Fruit fly (Drosophila melanogaster) whole organism, adult: ENCODE measurements around the gene CG13077.

Source experiments
- CG11617 ChIP-seq: fragments of 200-800 bp; sonication (Bioruptor generic); optimal IDR thresholded peaks from 2 replicates; lab custom pipeline; 2017; ENCODE audit warnings: mild to moderate bottlenecking, missing biosample characterization, missing genetic modification reagents, missing genetic modification characterization
- CG12768 ChIP-seq: fragments of 200-800 bp; sonication (Bioruptor generic); optimal IDR thresholded peaks from 2 replicates; lab custom pipeline; 2017; ENCODE audit warnings: missing biosample characterization, missing genetic modification characterization, mild to moderate bottlenecking, moderate library complexity, missing genetic modification reagents
- CG14711 ChIP-seq: fragments of 200-800 bp; sonication (Bioruptor generic); optimal IDR thresholded peaks from 2 replicates; lab custom pipeline; 2018; ENCODE audit warnings: missing biosample characterization, mild to moderate bottlenecking, missing genetic modification characterization, moderate library complexity
- CG1620 ChIP-seq: fragments of 200-800 bp; sonication (Bioruptor generic); optimal IDR thresholded peaks from 2 replicates; lab custom pipeline; 2016; ENCODE audit warnings: missing biosample characterization, missing genetic modification characterization
- CG33017 ChIP-seq: fragments of 200-800 bp; sonication (Bioruptor generic); optimal IDR thresholded peaks from 2 replicates; lab custom pipeline; 2018; ENCODE audit warnings: missing biosample characterization, mild to moderate bottlenecking, missing genetic modification characterization, moderate library complexity
- CG5204 ChIP-seq: fragments of 200-800 bp; sonication (Bioruptor generic); optimal IDR thresholded peaks from 2 replicates; lab custom pipeline; 2016; ENCODE audit warnings: missing biosample characterization, missing genetic modification characterization
- CG7045 ChIP-seq: fragments of 200-800 bp; sonication (Bioruptor generic); optimal IDR thresholded peaks from 2 replicates; lab custom pipeline; 2017; ENCODE audit warnings: missing biosample characterization, mild to moderate bottlenecking, missing genetic modification characterization
- CG7101 ChIP-seq: fragments of 200-800 bp; sonication (Bioruptor generic); optimal IDR thresholded peaks from 2 replicates; lab custom pipeline; 2018; ENCODE audit warnings: missing biosample characterization, mild to moderate bottlenecking, missing genetic modification characterization, moderate library complexity
- Clk ChIP-seq: fragments of 200-800 bp; sonication (Bioruptor generic); optimal IDR thresholded peaks from 2 replicates; lab custom pipeline; 2017; ENCODE audit warnings: missing biosample characterization, missing genetic modification characterization
- Crg-1 ChIP-seq: fragments of 200-800 bp; sonication (Bioruptor generic); optimal IDR thresholded peaks from 2 replicates; lab custom pipeline; 2016; ENCODE audit warnings: missing biosample characterization, missing genetic modification characterization
- Hr96 ChIP-seq: fragments of 200-800 bp; sonication (Bioruptor generic); optimal IDR thresholded peaks from 2 replicates; lab custom pipeline; 2016; ENCODE audit warnings: missing biosample characterization, missing genetic modification characterization
- Mnt ChIP-seq: fragments of 200-800 bp; sonication (Bioruptor generic); optimal IDR thresholded peaks from 2 replicates; lab custom pipeline; 2016; ENCODE audit warnings: missing biosample characterization, mild to moderate bottlenecking, missing genetic modification characterization
- bab1 ChIP-seq: fragments of 200-800 bp; sonication (Bioruptor generic); optimal IDR thresholded peaks from 3 replicates; lab custom pipeline; 2019; ENCODE audit warnings: missing biosample characterization, mild to moderate bottlenecking, missing genetic modification characterization, moderate library complexity
- cic ChIP-seq: fragments of 200-800 bp; sonication (Bioruptor generic); optimal IDR thresholded peaks from 2 replicates; lab custom pipeline; 2017; ENCODE audit warnings: missing biosample characterization, mild to moderate bottlenecking, missing genetic modification characterization, moderate library complexity
- cnc ChIP-seq, 2 experiments: fragments of >200 bp; optimal IDR thresholded peaks; 2 replicates each; lab custom pipeline; 2017
- kay ChIP-seq: fragments of 200-800 bp; sonication (Bioruptor generic); peaks from one replicate; lab custom pipeline; 2016; ENCODE audit warnings: missing biosample characterization, missing genetic modification characterization, borderline replicate concordance
- ovo ChIP-seq: fragments of 200-800 bp; sonication (Bioruptor generic); optimal IDR thresholded peaks from 2 replicates; lab custom pipeline; 2016; ENCODE audit warnings: missing biosample characterization, missing genetic modification characterization
- pad ChIP-seq: fragments of 200-800 bp; sonication (Bioruptor generic); optimal IDR thresholded peaks from 3 replicates; lab custom pipeline; 2017; ENCODE audit warnings: missing biosample characterization, missing genetic modification characterization, mild to moderate bottlenecking, moderate library complexity, missing genetic modification reagents
- tj ChIP-seq: fragments of 200-800 bp; sonication (Bioruptor generic); optimal IDR thresholded peaks from 3 replicates; lab custom pipeline; 2017; ENCODE audit warnings: missing biosample characterization, mild to moderate bottlenecking, missing genetic modification characterization, moderate library complexity
- toe ChIP-seq: fragments of 200-800 bp; sonication (Bioruptor generic); optimal IDR thresholded peaks from 2 replicates; lab custom pipeline; 2016; ENCODE audit warnings: missing biosample characterization, missing genetic modification characterization

The CG13077 gene

DNA sequence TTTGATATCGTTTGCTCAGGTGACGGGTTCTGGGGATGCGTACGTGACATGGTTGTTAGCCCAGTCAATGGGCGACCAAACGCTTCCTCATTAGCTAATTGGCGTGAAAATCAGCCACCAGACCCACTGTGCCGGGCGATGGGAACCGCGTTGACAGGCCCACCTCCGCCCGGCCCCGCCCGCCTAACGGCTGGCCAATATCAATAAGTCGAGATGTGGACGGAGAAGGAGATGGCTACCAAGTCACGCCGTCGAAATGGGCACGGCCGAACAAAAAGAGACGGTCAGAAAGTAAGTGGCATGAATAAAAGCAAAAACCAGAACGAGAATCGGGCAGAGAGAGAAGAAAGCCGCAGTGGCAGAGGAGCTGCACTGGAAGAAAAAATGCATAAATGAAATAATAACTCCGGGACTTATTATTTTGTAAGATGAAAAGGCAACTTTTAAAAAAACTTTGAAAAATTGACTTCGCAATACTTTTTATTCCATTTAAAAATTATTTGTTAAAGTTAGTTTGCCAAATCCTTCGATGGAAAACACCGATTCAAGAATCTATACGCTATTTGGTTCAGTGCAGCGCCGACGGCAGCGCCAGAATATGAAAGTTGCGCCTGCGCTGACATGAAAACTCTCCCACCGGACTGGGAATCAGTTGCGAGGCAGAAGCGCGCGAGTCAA, 27.7 kb upstream of the CG13077 start, which contains the start of gene CG13082:
Gene CG13082 (plus strand): TSS at position 647 of the 678 bp plus-strand sequence.
- no peak for TF ChIP-seq CG1620
- TF ChIP-seq Hr96, result no peak

DNA sequence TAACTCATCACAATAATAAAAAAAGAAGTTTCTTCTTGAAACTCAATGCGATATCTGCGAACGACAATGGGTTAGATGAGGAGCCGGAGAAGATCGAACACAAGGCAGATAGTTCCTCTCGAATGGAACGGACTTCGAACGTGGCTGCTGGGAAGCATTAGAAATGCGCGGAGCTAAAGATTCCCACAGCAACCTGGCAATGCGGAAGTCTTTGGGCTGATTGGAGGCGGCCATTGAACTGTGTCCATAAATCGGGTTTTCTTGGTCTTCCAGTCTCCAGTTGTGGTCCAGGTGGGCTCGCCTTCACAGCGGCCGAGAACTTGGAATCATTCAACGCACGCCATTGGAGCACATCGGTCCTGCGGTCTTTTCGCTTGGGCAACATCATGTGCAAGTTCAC, 25.4 kb upstream of the CG13077 start, which contains the start of gene CG13081:
Gene CG13081 (plus strand): TSS at position 301 of the 400 bp plus-strand sequence.
- TF ChIP-seq CG33017 (tag; lab: Kevin White, UChicago) (no peak), tj (no peak), CG5204 (no peak), cic (GFP tag; lab: Kevin White, UChicago) (no peak), Hr96 (no peak)

- TF ChIP-seq pad (GFP tag; lab: Kevin White, UChicago) (no peak), Crg-1 (GFP tag; lab: Kevin White, UChicago) (no peak), CG12768 (GFP tag; lab: Kevin White, UChicago) (no peak), Mnt (GFP tag; lab: Kevin White, UChicago) (peak; percentile 34), kay (peak; percentile 95), CG14711 (tag; lab: Kevin White, UChicago) (no peak), CG1620 (peak; percentile 8), CG11617 (GFP tag; lab: Kevin White, UChicago) (peak; percentile 22), cic (GFP tag; lab: Kevin White, UChicago) (no peak), cnc (optimal IDR thresholded peaks at IDR 0.05; lab: Kevin White, UChicago) (peak; percentile 41 to 89), toe (GFP tag; lab: Kevin White, UChicago) (no peak), bab1 (GFP tag; lab: Kevin White, UChicago) (peak; percentile 60), tj (no peak), Clk (no peak), CG5204 (no peak), ovo (GFP tag; lab: Kevin White, UChicago) (no peak), Hr96 (no peak), CG7045 (no peak), CG7101 (peak; percentile 14), CG33017 (tag; lab: Kevin White, UChicago) (no peak)
These were observed 23.3 kb upstream of the CG13077 start for dm6 chr2L:19542268-19542773.

- TF ChIP-seq kay, result peak; percentile 48
- TF ChIP-seq CG1620, result no peak
- peak; percentile 21 for TF ChIP-seq CG33017 (tag; lab: Kevin White, UChicago)
These were observed 22.6 kb upstream of the CG13077 start for dm6 chr2L:19543010-19543564.

- TF ChIP-seq kay, result peak; percentile 70
- TF ChIP-seq CG14711 (tag; lab: Kevin White, UChicago), result peak; percentile 67
- TF ChIP-seq CG7101, result peak; percentile 80
- TF ChIP-seq CG1620, result no peak
- TF ChIP-seq bab1 (GFP tag; lab: Kevin White, UChicago), result peak; percentile 60
- TF ChIP-seq toe (GFP tag; lab: Kevin White, UChicago), result no peak
- peak; percentile 44 to 86 for TF ChIP-seq cnc (optimal IDR thresholded peaks at IDR 0.05; lab: Kevin White, UChicago)
- TF ChIP-seq ovo (GFP tag; lab: Kevin White, UChicago), result no peak
- peak; percentile 62 for TF ChIP-seq Mnt (GFP tag; lab: Kevin White, UChicago)
- peak; percentile 71 for TF ChIP-seq CG7045
- no peak for TF ChIP-seq Crg-1 (GFP tag; lab: Kevin White, UChicago)
- TF ChIP-seq CG12768 (GFP tag; lab: Kevin White, UChicago), result peak; percentile 77
- peak; percentile 21 for TF ChIP-seq Hr96
- peak; percentile 34 for TF ChIP-seq pad (GFP tag; lab: Kevin White, UChicago)
- TF ChIP-seq CG11617 (GFP tag; lab: Kevin White, UChicago), result peak; percentile 85
- TF ChIP-seq CG33017 (tag; lab: Kevin White, UChicago), result peak; percentile 73
- peak; percentile 74 for TF ChIP-seq cic (GFP tag; lab: Kevin White, UChicago)
- TF ChIP-seq CG5204, result peak; percentile 56
- no peak for TF ChIP-seq Clk
- TF ChIP-seq tj, result peak; percentile 72
These were observed 18.6 kb upstream of the CG13077 start, which contains the start of gene CG10337 for dm6 chr2L:19546869-19547710. Gene CG10337, minus strand, starts transcription at chr2L:19546959.

dm6 chr2L:19548158-19548557, 17.5 kb upstream of the CG13077 start, which contains the start of gene Tep4:
Gene Tep4, plus strand, starts transcription at chr2L:19548507.
- TF ChIP-seq Clk, result no peak
- peak; percentile 15 for TF ChIP-seq ovo (GFP tag; lab: Kevin White, UChicago)
- no peak for TF ChIP-seq bab1 (GFP tag; lab: Kevin White, UChicago)
- no peak for TF ChIP-seq CG33017 (tag; lab: Kevin White, UChicago)
- no peak for TF ChIP-seq CG14711 (tag; lab: Kevin White, UChicago)
- no peak for TF ChIP-seq Crg-1 (GFP tag; lab: Kevin White, UChicago)
- TF ChIP-seq kay, result peak; percentile 98
- peak; percentile 48 for TF ChIP-seq cic (GFP tag; lab: Kevin White, UChicago)
- no peak for TF ChIP-seq CG12768 (GFP tag; lab: Kevin White, UChicago)
- no peak for TF ChIP-seq Hr96
- TF ChIP-seq CG5204, result no peak
- no peak for TF ChIP-seq CG7045
- no peak for TF ChIP-seq CG1620
- TF ChIP-seq Mnt (GFP tag; lab: Kevin White, UChicago), result no peak
